Fruit fly (Drosophila melanogaster) whole organism, pupa: ENCODE data around the gene Gs2.

Source experiments
- CG14655 ChIP-seq: fragments of 200-800 bp; sonication (Bioruptor generic); optimal IDR thresholded peaks from 3 replicates; lab custom pipeline; 2017; ENCODE audit warnings: mild to moderate bottlenecking, missing biosample characterization, missing genetic modification reagents, missing genetic modification characterization
- D1 ChIP-seq: fragments of 200-800 bp; sonication (Bioruptor generic); optimal IDR thresholded peaks from 2 replicates; lab custom pipeline; 2018; ENCODE audit warnings: missing biosample characterization, mild to moderate bottlenecking, missing genetic modification characterization, moderate library complexity
- Pif1A ChIP-seq: fragments of 200-800 bp; sonication (Bioruptor generic); optimal IDR thresholded peaks from 3 replicates; lab custom pipeline; 2016; ENCODE audit warnings: missing biosample characterization, missing genetic modification characterization
- Pif1B ChIP-seq: fragments of 200-800 bp; sonication (Bioruptor generic); optimal IDR thresholded peaks from 3 replicates; lab custom pipeline; 2016; ENCODE audit warnings: missing biosample characterization, missing genetic modification characterization

dm6 chrX:11427282-11427689, 4.7 kb downstream of the Gs2 start:
- no peak for TF ChIP-seq D1 (tag; lab: Kevin White, UChicago)
- TF ChIP-seq Pif1B (GFP tag; lab: Kevin White, UChicago) = no peak
- TF ChIP-seq Pif1A (GFP tag; lab: Kevin White, UChicago) = no peak
- TF ChIP-seq CG14655 (GFP tag; lab: Kevin White, UChicago) = no peak
